Worm (Caenorhabditis elegans) whole organism, L4 larva: Measurements from ENCODE around the gene gnrr-2.

Experiments
- ama-1 ChIP-seq: fragments of 150-350 bp; optimal IDR thresholded peaks from 2 replicates; lab custom pipeline; 2014; ENCODE audit warnings: inconsistent platforms, mixed read lengths
- ceh-82 ChIP-seq: sonication (generic microtip); optimal IDR thresholded peaks from 2 replicates; lab custom pipeline; 2017; ENCODE audit warnings: missing biosample characterization, missing genetic modification characterization
- cey-2 ChIP-seq: sonication (generic microtip); optimal IDR thresholded peaks from 3 replicates; lab custom pipeline; 2017; ENCODE audit warnings: missing genetic modification characterization, mild to moderate bottlenecking, missing compliant biosample characterization, antibody characterized with exemption, borderline replicate concordance; ENCODE audit not compliant: insufficient read depth
- dmd-6 ChIP-seq: fragments of 200-800 bp; sonication (Bioruptor generic); IDR thresholded peaks from 2 replicates; pipeline ENCODE4 v1.3.6; 2022; ENCODE audit warnings: missing genetic modification reagents, missing genetic modification characterization, missing compliant biosample characterization
- mdl-1 ChIP-seq, 2 experiments: fragments of 150-350 bp in 1 of 2; sonication (generic microtip) in 1 of 2; optimal IDR thresholded peaks; 2 replicates each; lab custom pipeline; 2014 to 2017; ENCODE audit warnings: missing biosample characterization in 2 of 2, missing genetic modification characterization in 2 of 2
- mep-1 ChIP-seq: fragments of 150-350 bp; sonication (generic microtip); optimal IDR thresholded peaks from 3 replicates; lab custom pipeline; 2014; ENCODE audit warnings: missing biosample characterization, missing genetic modification characterization
- nhr-25 ChIP-seq: sonication (generic microtip); optimal IDR thresholded peaks from 2 replicates; lab custom pipeline; 2017; ENCODE audit warnings: missing genetic modification characterization, mild to moderate bottlenecking, missing compliant biosample characterization, antibody characterized with exemption, moderate library complexity, borderline replicate concordance; ENCODE audit not compliant: insufficient read depth
- nhr-77 ChIP-seq: fragments of 150-350 bp; optimal IDR thresholded peaks from 2 replicates; lab custom pipeline; 2014; ENCODE audit warnings: missing biosample characterization, missing genetic modification characterization

- TF ChIP-seq nhr-25 (no peak), nhr-77 (tag; lab: Kevin White, UChicago) (no peak), dmd-6 (GFP tag; lab: Robert Waterston, UW) (no peak), ama-1 (no peak), ceh-82 (tag; lab: Kevin White, UChicago) (no peak), mdl-1 (tag; optimal IDR thresholded peaks at IDR 0.05; lab: Kevin White, UChicago) (no peak), cey-2 (tag; lab: Kevin White, UChicago) (no peak), mep-1 (tag; lab: Kevin White, UChicago) (no peak)
Observed at ce11 chrV:14419855-14420254, 11.0 kb downstream of the gnrr-2 start.
